Worm (Caenorhabditis elegans): ENCODE results near the gene C03G6.6.

DNA sequence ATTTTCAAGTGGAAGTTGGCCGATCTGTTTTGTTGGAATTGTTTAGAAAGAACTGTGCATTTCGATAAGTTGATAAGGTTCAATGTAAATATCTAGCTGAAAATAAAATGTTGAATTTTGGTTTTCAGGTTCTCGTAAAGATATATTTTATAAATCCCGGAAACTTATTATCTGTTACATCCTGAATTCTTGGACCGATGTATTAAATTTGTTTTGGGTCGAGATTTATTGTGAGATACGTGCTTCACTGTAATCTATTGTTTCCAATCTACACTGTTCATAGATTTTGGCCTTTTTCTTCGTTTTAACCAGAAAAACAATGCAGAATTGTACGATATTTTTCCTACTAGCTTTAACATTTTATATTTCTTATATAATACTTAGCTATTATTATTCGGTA is at the start of gene C03G6.6:
- no peak for TF ChIP-seq flt-1 (GFP tag; IDR thresholded peaks at IDR 0.05)
- no peak for TF ChIP-seq tra-4 (tag; optimal IDR thresholded peaks at IDR 0.05)
- TF ChIP-seq ama-1 (optimal IDR thresholded peaks at IDR 0.05), result no peak
- TF ChIP-seq scrt-1 (GFP tag; IDR thresholded peaks at IDR 0.05), result no peak
- no peak for TF ChIP-seq hmbx-1 (tag; optimal IDR thresholded peaks at IDR 0.05)
- TF ChIP-seq tbx-11 (GFP tag; IDR thresholded peaks at IDR 0.05), result no peak
- TF ChIP-seq F13C5.2 (tag; optimal IDR thresholded peaks at IDR 0.05), result no peak
- TF ChIP-seq ceh-36 (tag; optimal IDR thresholded peaks at IDR 0.05), result no peak
